Worm (Caenorhabditis elegans) whole organism, late embryonic: ENCODE data around the gene B0272.3.

Source experiments
- dve-1 ChIP-seq: sonication (generic microtip); optimal IDR thresholded peaks from 2 replicates; lab custom pipeline; 2017; ENCODE audit warnings: antibody characterized with exemption, mild to moderate bottlenecking, missing genetic modification characterization, missing compliant biosample characterization
- fkh-6 ChIP-seq: sonication (generic microtip); optimal IDR thresholded peaks from 2 replicates; lab custom pipeline; 2016; ENCODE audit warnings: missing genetic modification characterization, missing compliant biosample characterization
- hlh-13 ChIP-seq: fragments of 200-800 bp; sonication (Bioruptor generic); optimal IDR thresholded peaks from 2 replicates; lab custom pipeline; 2018; ENCODE audit warnings: mild to moderate bottlenecking, missing genetic modification characterization, missing compliant biosample characterization

- TF ChIP-seq hlh-13 (no peak), dve-1 (tag; lab: Kevin White, UChicago) (no peak), fkh-6 (tag; lab: Kevin White, UChicago) (no peak)
Measured at ce11 chrX:9428059-9428458, 3.2 kb upstream of the B0272.3 start, which contains the start of gene B0272.4.
